Fruit fly (Drosophila melanogaster): Measurements from ENCODE around the gene ear.

dm6 chr3R:15293878-15294350 is 26.6 kb upstream of the ear start:
- TF ChIP-seq CG4496 (GFP tag; IDR thresholded peaks at IDR 0.05) (no peak), Pif1A (GFP tag; optimal IDR thresholded peaks at IDR 0.05) (no peak), fd96Ca (GFP tag; IDR thresholded peaks at IDR 0.05) (no peak), CG12605 (GFP tag; IDR thresholded peaks at IDR 0.05) (no peak), CG15710 (tag; optimal IDR thresholded peaks at IDR 0.05) (no peak), CG14655 (GFP tag; optimal IDR thresholded peaks at IDR 0.05) (no peak), Pif1B (GFP tag; optimal IDR thresholded peaks at IDR 0.05) (no peak)

Data from whole organism, pupa.